Fruit fly (Drosophila melanogaster) whole organism, wandering third instar larva: Measurements from ENCODE around the gene Desat2.

Source experiments
- Abd-B ChIP-seq: fragments of >200 bp; optimal IDR thresholded peaks from 2 replicates; lab custom pipeline; 2017; ENCODE audit warnings: missing biosample characterization, missing genetic modification characterization
- CG32264 ChIP-seq: fragments of 200-800 bp; sonication (Bioruptor generic); optimal IDR thresholded peaks from 2 replicates; lab custom pipeline; 2016; ENCODE audit warnings: missing biosample characterization, missing genetic modification characterization
- CG9705 ChIP-seq: fragments of 200-800 bp; sonication (Bioruptor generic); optimal IDR thresholded peaks from 2 replicates; lab custom pipeline; 2018; ENCODE audit warnings: missing biosample characterization, mild to moderate bottlenecking, missing genetic modification characterization
- CrebA ChIP-seq: fragments of 200-800 bp; sonication (Bioruptor generic); optimal IDR thresholded peaks from 2 replicates; lab custom pipeline; 2016; ENCODE audit warnings: missing biosample characterization, mild to moderate bottlenecking, missing genetic modification characterization, borderline replicate concordance
- Dfd ChIP-seq: fragments of >200 bp; optimal IDR thresholded peaks from 2 replicates; lab custom pipeline; 2017; ENCODE audit warnings: missing biosample characterization, missing genetic modification characterization
- Dif ChIP-seq: fragments of 200-275, 200-300 bp; sonication (Bioruptor generic); optimal IDR thresholded peaks from 2 replicates; lab custom pipeline; 2018; ENCODE audit warnings: missing biosample characterization, missing genetic modification characterization; ENCODE audit not compliant: partially characterized antibody
- GATAd ChIP-seq: sonication (Bioruptor generic); optimal IDR thresholded peaks from 2 replicates; lab custom pipeline; 2016; ENCODE audit warnings: missing biosample characterization, missing genetic modification characterization
- HLH106 ChIP-seq: fragments of 200-800 bp; optimal IDR thresholded peaks from 3 replicates; lab custom pipeline; 2019; ENCODE audit warnings: missing biosample characterization, mild to moderate bottlenecking, missing genetic modification characterization, moderate library complexity
- Hnf4 ChIP-seq: fragments of 200-800 bp; sonication (Bioruptor generic); optimal IDR thresholded peaks from 2 replicates; lab custom pipeline; 2016; ENCODE audit warnings: missing biosample characterization, mild to moderate bottlenecking, missing genetic modification characterization
- Hr78 ChIP-seq: fragments of >200 bp; optimal IDR thresholded peaks from 2 replicates; lab custom pipeline; 2017; ENCODE audit warnings: missing biosample characterization, missing genetic modification characterization
- Hr83 ChIP-seq: fragments of 200-300 bp; sonication (Bioruptor generic); optimal IDR thresholded peaks from 2 replicates; lab custom pipeline; 2016; ENCODE audit warnings: missing biosample characterization, mild to moderate bottlenecking, missing genetic modification characterization, moderate library complexity; ENCODE audit not compliant: poor library complexity, severe bottlenecking
- Jra ChIP-seq: sonication (Bioruptor generic); optimal IDR thresholded peaks from 2 replicates; lab custom pipeline; 2016; ENCODE audit warnings: missing biosample characterization, missing genetic modification characterization
- Myc ChIP-seq: fragments of >200 bp; optimal IDR thresholded peaks from 2 replicates; lab custom pipeline; 2017
- N ChIP-seq: fragments of >200 bp; optimal IDR thresholded peaks from 2 replicates; lab custom pipeline; 2018; ENCODE audit warnings: missing biosample characterization, missing external identifiers, missing genetic modification characterization
- OdsH ChIP-seq: fragments of 200-800 bp; sonication (Bioruptor generic); optimal IDR thresholded peaks from 2 replicates; lab custom pipeline; 2016; ENCODE audit warnings: missing biosample characterization, mild to moderate bottlenecking, missing genetic modification characterization
- Rel ChIP-seq, 2 experiments: fragments of 200-800 bp; sonication (Bioruptor generic) in 1 of 2; optimal IDR thresholded peaks; 2 replicates in 1 of 2; 3 replicates in 1 of 2; lab custom pipeline; 2016 to 2019; ENCODE audit warnings: mild to moderate bottlenecking in 2 of 2, missing biosample characterization in 2 of 2, missing genetic modification characterization in 2 of 2, moderate library complexity in 1 of 2
- Sp1 ChIP-seq: fragments of 200-800 bp; sonication (Bioruptor generic); optimal IDR thresholded peaks from 3 replicates; lab custom pipeline; 2019; ENCODE audit warnings: missing biosample characterization, mild to moderate bottlenecking, missing genetic modification characterization, moderate library complexity
- Vsx2 ChIP-seq: fragments of 200-300, 225-300 bp; sonication (Bioruptor generic); optimal IDR thresholded peaks from 2 replicates; lab custom pipeline; 2018; ENCODE audit warnings: missing biosample characterization, missing genetic modification characterization; ENCODE audit not compliant: partially characterized antibody
- br ChIP-seq: fragments of 200-800 bp; sonication (Bioruptor generic); optimal IDR thresholded peaks from 2 replicates; lab custom pipeline; 2016; ENCODE audit warnings: missing biosample characterization, missing genetic modification characterization
- brk ChIP-seq: fragments of 200-800 bp; sonication (Bioruptor generic); optimal IDR thresholded peaks from 2 replicates; lab custom pipeline; 2016; ENCODE audit warnings: missing biosample characterization, mild to moderate bottlenecking, missing genetic modification characterization
- dl ChIP-seq, 2 experiments: fragments of 175-275, 200-275 bp in 1 of 2; fragments of 200-275 bp in 1 of 2; sonication (Bioruptor generic); optimal IDR thresholded peaks; lab custom pipeline; 2018; ENCODE audit warnings: mild to moderate bottlenecking in 2 of 2, missing biosample characterization in 2 of 2, missing genetic modification characterization in 2 of 2, moderate library complexity in 2 of 2; ENCODE audit not compliant: partially characterized antibody in 2 of 2, insufficient read depth in 1 of 2
- dmrt93B ChIP-seq: fragments of 200-800 bp; sonication (Bioruptor generic); optimal IDR thresholded peaks from 2 replicates; lab custom pipeline; 2018; ENCODE audit warnings: missing biosample characterization, mild to moderate bottlenecking, missing genetic modification characterization
- dsf ChIP-seq: sonication (Bioruptor generic); optimal IDR thresholded peaks from 2 replicates; lab custom pipeline; 2016; ENCODE audit warnings: missing biosample characterization, missing genetic modification characterization, borderline replicate concordance
- ey ChIP-seq: fragments of 200-800 bp; sonication (Bioruptor generic); optimal IDR thresholded peaks from 2 replicates; lab custom pipeline; 2016; ENCODE audit warnings: missing biosample characterization, missing genetic modification characterization
- foxo ChIP-seq, 2 experiments: fragments of 200-800 bp; sonication (Bioruptor generic); optimal IDR thresholded peaks; 2 replicates in 1 of 2; 3 replicates in 1 of 2; lab custom pipeline; 2016 to 2017; ENCODE audit warnings: missing biosample characterization in 2 of 2, missing genetic modification characterization in 2 of 2
- fru ChIP-seq: fragments of 200-800 bp; sonication (Bioruptor generic); optimal IDR thresholded peaks from 3 replicates; lab custom pipeline; 2016; ENCODE audit warnings: missing biosample characterization, mild to moderate bottlenecking, missing genetic modification characterization
- lola ChIP-seq: fragments of >200 bp; optimal IDR thresholded peaks from 2 replicates; lab custom pipeline; 2017; ENCODE audit warnings: missing biosample characterization, missing genetic modification characterization
- pan ChIP-seq: fragments of >200 bp; optimal IDR thresholded peaks from 2 replicates; lab custom pipeline; 2017
- psq ChIP-seq: fragments of 200-800 bp; sonication (Bioruptor generic); optimal IDR thresholded peaks from 3 replicates; lab custom pipeline; 2017; ENCODE audit warnings: missing biosample characterization, mild to moderate bottlenecking, missing genetic modification characterization, moderate library complexity
- rgr ChIP-seq: fragments of 200-800 bp; sonication (Bioruptor generic); optimal IDR thresholded peaks from 3 replicates; lab custom pipeline; 2016; ENCODE audit warnings: missing biosample characterization, mild to moderate bottlenecking, missing genetic modification characterization
- sv ChIP-seq: fragments of 200-800 bp; sonication (Bioruptor generic); optimal IDR thresholded peaks from 3 replicates; lab custom pipeline; 2016; ENCODE audit warnings: missing biosample characterization, missing genetic modification characterization
- tai ChIP-seq: sonication (Bioruptor generic); optimal IDR thresholded peaks from 2 replicates; lab custom pipeline; 2016; ENCODE audit warnings: missing biosample characterization, missing genetic modification characterization
- usp ChIP-seq: fragments of >200 bp; optimal IDR thresholded peaks from 2 replicates; lab custom pipeline; 2017; ENCODE audit warnings: missing biosample characterization, missing genetic modification characterization
- woc ChIP-seq: sonication (Bioruptor generic); optimal IDR thresholded peaks from 2 replicates; lab custom pipeline; 2016; ENCODE audit warnings: missing biosample characterization, mild to moderate bottlenecking, missing genetic modification characterization

The Desat2 gene

DNA sequence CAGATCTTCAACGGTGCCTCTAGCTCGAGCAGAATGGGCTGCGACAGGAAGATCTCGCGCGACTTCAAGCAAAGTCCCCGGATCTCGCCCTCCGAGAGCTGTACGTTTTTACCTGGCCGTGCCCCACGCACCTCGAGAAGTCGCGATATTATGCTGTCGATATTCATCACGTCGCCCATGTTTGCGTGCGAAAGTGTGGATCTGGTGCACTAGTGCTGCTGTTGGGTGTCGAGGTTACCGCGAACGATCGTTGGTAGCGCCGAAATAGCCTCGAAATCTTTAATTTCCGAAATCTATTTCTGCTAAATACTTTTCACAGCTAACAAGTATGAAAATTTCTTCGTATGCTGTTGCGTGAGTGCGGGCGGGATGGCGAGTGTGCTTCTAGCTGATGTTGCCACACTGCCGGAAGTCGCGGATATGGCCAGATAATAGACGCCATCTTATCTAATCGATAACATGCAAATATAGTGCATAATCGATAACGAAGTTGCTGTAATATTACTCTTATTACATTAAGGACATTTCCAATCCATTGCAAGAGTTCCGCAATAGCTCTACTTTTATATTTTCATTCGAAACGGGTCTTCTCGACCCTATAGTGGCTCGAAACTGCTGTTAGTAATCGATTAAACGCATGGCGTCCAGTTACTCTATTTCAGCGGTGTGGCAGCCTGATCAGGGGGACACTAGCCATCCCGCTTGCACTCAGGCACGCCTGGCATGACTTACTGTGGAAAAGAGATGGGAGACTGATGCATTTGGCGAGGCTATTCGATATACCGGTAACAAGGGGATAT is 10.3 kb upstream of the Desat2 start, which contains the start of gene Pp1-87B:
TSS of gene Pp1-87B (minus strand) at position 408 of the 800 bp plus-strand sequence.
- peak; percentile 38 for TF ChIP-seq Sp1 (GFP tag; lab: Kevin White, UChicago)
- no peak for TF ChIP-seq dl (GFP tag; optimal IDR thresholded peaks at IDR 0.05; lab: Kevin White, UChicago; ENCODE audit: insufficient read depth in 1 of 2, partially characterized antibody in 2 of 2)
- peak; percentile 24 for TF ChIP-seq HLH106
- TF ChIP-seq N (GFP tag; lab: Kevin White, UChicago), result no peak
- no peak for TF ChIP-seq Rel (GFP tag; optimal IDR thresholded peaks at IDR 0.05; lab: Kevin White, UChicago)
- TF ChIP-seq Rel (tag; optimal IDR thresholded peaks at IDR 0.05; lab: Kevin White, UChicago), result peak; percentile 28
- peak; percentile 6 for TF ChIP-seq psq (GFP tag; lab: Kevin White, UChicago)
- TF ChIP-seq Myc (lab: Kevin White, UChicago), result peak; percentile 83
- peak; percentile 4 for TF ChIP-seq ey (GFP tag; lab: Kevin White, UChicago)
- TF ChIP-seq CG9705 (GFP tag; lab: Kevin White, UChicago), result peak; percentile 38

dm6 chr3R:12426310-12426653 is 9.8 kb upstream of the Desat2 start, which contains the start of gene NANS:
Gene NANS (plus strand): TSS chr3R:12426578.
- TF ChIP-seq dsf (no peak), br (no peak), Hr78 (no peak), Hnf4 (GFP tag; lab: Kevin White, UChicago) (no peak)

- TF ChIP-seq lola (GFP tag; lab: Kevin White, UChicago), result no peak
- TF ChIP-seq Rel (GFP tag; optimal IDR thresholded peaks at IDR 0.05; lab: Kevin White, UChicago), result no peak
- peak; percentile 66 for TF ChIP-seq Rel (tag; optimal IDR thresholded peaks at IDR 0.05; lab: Kevin White, UChicago)
- no peak for TF ChIP-seq Hr78
- no peak for TF ChIP-seq usp (GFP tag; lab: Kevin White, UChicago)
- no peak for TF ChIP-seq Vsx2
- no peak for TF ChIP-seq Hnf4 (GFP tag; lab: Kevin White, UChicago)
These were observed 6.9 kb upstream of the Desat2 start, which contains the start of the genes CG5641 and CG5245 for dm6 chr3R:12429120-12429610. Gene CG5641 (minus strand): TSS chr3R:12429282. Gene CG5245 (plus strand): TSS chr3R:12429560.

DNA sequence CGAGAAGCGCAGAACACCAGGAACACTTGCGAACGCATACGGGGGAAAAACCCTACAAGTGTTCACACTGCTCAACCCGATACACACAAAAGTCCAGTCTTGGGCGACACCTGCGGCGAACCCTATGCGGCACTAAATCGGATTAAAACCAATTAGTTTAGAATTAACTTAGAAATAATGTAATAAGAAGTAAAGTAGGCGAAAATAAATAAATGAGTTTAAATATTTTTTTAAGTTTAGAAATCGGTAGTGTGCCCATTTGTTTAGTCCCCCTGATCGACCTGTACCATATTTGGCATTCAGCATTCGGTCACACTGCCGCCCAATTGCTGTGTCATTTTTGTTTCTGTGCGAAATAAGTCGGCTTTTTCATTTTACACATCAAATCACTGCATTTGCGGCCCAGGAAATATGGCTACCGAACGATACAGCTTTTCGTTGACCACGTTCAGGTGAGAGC is 5.0 kb upstream of the Desat2 start, which contains the start of gene Prosalpha2:
TSS of gene Prosalpha2 (plus strand) at position 292 of the 460 bp plus-strand sequence.
- TF ChIP-seq sv (GFP tag; lab: Kevin White, UChicago) (no peak), fru (GFP tag; lab: Kevin White, UChicago) (no peak), Dfd (no peak), psq (GFP tag; lab: Kevin White, UChicago) (peak; percentile 12), woc (GFP tag; lab: Kevin White, UChicago) (no peak), Hr83 (GFP tag; lab: Kevin White, UChicago) (no peak), pan (lab: Kevin White, UChicago) (no peak), Sp1 (GFP tag; lab: Kevin White, UChicago) (peak; percentile 9), Dif (no peak), Myc (lab: Kevin White, UChicago) (peak; percentile 38), dl (GFP tag; optimal IDR thresholded peaks at IDR 0.05; lab: Kevin White, UChicago; ENCODE audit: insufficient read depth in 1 of 2, partially characterized antibody in 2 of 2) (no peak), HLH106 (peak; percentile 11), rgr (peak; percentile 29), CrebA (GFP tag; lab: Kevin White, UChicago) (no peak), foxo (GFP tag; optimal IDR thresholded peaks at IDR 0.05; lab: Kevin White, UChicago) (peak in 1 of 2 experiments; percentile 48), OdsH (no peak), dsf (no peak), ey (GFP tag; lab: Kevin White, UChicago) (peak; percentile 28), Rel (GFP tag; optimal IDR thresholded peaks at IDR 0.05; lab: Kevin White, UChicago) (no peak), Rel (tag; optimal IDR thresholded peaks at IDR 0.05; lab: Kevin White, UChicago) (peak; percentile 99)

- TF ChIP-seq Abd-B (GFP tag; lab: Kevin White, UChicago) (no peak), Rel (GFP tag; optimal IDR thresholded peaks at IDR 0.05; lab: Kevin White, UChicago) (no peak), Rel (tag; optimal IDR thresholded peaks at IDR 0.05; lab: Kevin White, UChicago) (peak; percentile 70), brk (GFP tag; lab: Kevin White, UChicago) (no peak), Myc (lab: Kevin White, UChicago) (peak; percentile 95), lola (GFP tag; lab: Kevin White, UChicago) (no peak), Vsx2 (no peak), tai (GFP tag; lab: Kevin White, UChicago) (no peak), Hnf4 (GFP tag; lab: Kevin White, UChicago) (no peak), dsf (no peak), woc (GFP tag; lab: Kevin White, UChicago) (no peak), HLH106 (peak; percentile 74), GATAd (GFP tag; lab: Kevin White, UChicago) (no peak), Sp1 (GFP tag; lab: Kevin White, UChicago) (peak; percentile 68), dl (GFP tag; optimal IDR thresholded peaks at IDR 0.05; lab: Kevin White, UChicago; ENCODE audit: insufficient read depth in 1 of 2, partially characterized antibody in 2 of 2) (no peak), sv (GFP tag; lab: Kevin White, UChicago) (no peak), dmrt93B (no peak), CG9705 (GFP tag; lab: Kevin White, UChicago) (peak; percentile 56), CG32264 (GFP tag; lab: Kevin White, UChicago) (no peak), CrebA (GFP tag; lab: Kevin White, UChicago) (no peak), Jra (GFP tag; lab: Kevin White, UChicago) (no peak), OdsH (peak; percentile 32), foxo (GFP tag; optimal IDR thresholded peaks at IDR 0.05; lab: Kevin White, UChicago) (peak in 1 of 2 experiments; percentile 60), pan (lab: Kevin White, UChicago) (no peak), Hr78 (no peak), N (GFP tag; lab: Kevin White, UChicago) (no peak), Hr83 (GFP tag; lab: Kevin White, UChicago) (no peak)
These were observed 2.3 kb upstream of the Desat2 start, which contains the start of the genes Aos1 and Srlp for dm6 chr3R:12433764-12434163. Gene Aos1 (minus strand): TSS chr3R:12433822. Gene Srlp (plus strand): TSS chr3R:12434098.
